Fruit fly (Drosophila melanogaster) whole organism, larva: Measurements from ENCODE around the gene Wnt4.

Source experiments
- noc ChIP-seq: fragments of 200-800 bp; sonication (Bioruptor generic); optimal IDR thresholded peaks from 3 replicates; lab custom pipeline; 2019; ENCODE audit warnings: missing biosample characterization, mild to moderate bottlenecking, missing genetic modification characterization, moderate library complexity

Wnt4 gene

DNA sequence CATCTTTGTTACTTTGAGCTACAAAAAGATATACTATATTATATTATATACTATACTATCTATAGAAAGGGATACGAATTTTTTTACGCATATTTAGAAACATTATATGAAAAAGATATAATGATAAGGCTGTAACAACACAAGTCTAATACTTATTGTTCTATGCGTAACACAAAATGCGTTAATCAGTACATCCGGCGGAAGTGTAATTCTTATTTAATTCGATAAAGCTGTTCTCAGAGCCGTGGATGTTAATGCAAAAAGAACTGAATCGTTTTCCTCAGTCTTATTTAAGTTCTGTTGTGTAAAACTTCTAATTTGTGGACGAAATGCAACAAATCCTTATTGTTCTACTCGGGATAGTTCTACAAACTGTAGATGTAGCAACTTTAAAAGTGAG lies 49.5 kb downstream of the Wnt4 start, which contains the start of gene CG43799:
TSS of gene CG43799 (plus strand) at position 301 of the 400 bp plus-strand sequence.
- no peak for TF ChIP-seq noc (tag; lab: Kevin White, UChicago)

DNA sequence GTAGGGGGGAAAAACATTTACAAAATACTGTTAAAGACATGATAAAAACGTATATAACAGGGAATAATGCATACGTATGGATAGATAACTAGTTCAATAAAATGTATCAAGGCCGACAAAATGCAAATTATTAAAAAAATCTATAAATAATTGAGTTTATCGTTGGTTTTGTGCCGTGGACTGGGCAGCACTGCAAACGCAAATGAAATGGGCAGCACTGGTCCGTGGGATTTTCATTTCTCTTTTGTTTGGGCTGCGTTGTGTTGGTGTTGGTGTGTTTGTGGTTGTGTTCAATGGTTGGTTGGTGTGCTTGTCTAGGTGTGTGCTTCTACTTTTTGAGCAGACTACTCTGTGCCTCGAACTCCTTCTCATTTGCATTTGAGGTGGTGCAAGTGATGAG lies 50.4 kb downstream of the Wnt4 start:
- TF ChIP-seq noc (tag; lab: Kevin White, UChicago), result no peak

DNA sequence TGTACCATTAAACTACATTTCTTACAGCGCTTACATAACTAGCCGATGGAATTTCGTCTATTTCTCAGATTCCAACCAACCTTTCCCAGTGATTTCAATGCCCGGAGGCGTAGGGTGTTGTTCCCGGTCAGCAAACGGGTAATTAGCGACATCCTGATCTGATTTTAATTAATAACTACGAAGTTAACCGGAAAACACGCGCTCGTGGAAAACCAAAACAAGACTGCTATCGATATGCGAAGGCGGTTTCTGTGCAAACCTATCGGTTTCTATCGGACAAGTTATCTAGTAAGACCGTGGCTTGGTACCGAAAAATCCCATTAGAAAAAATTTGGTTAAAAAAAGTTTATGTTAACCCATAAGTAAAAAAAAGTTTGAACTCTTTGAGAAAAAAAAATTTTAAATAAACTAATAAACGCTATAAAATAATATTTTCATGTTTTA lies 54.1 kb downstream of the Wnt4 start, which contains the start of gene mEFG1:
TSS of gene mEFG1 (minus strand) at position 253 of the 444 bp plus-strand sequence.
- TF ChIP-seq noc (tag; lab: Kevin White, UChicago), result no peak

DNA sequence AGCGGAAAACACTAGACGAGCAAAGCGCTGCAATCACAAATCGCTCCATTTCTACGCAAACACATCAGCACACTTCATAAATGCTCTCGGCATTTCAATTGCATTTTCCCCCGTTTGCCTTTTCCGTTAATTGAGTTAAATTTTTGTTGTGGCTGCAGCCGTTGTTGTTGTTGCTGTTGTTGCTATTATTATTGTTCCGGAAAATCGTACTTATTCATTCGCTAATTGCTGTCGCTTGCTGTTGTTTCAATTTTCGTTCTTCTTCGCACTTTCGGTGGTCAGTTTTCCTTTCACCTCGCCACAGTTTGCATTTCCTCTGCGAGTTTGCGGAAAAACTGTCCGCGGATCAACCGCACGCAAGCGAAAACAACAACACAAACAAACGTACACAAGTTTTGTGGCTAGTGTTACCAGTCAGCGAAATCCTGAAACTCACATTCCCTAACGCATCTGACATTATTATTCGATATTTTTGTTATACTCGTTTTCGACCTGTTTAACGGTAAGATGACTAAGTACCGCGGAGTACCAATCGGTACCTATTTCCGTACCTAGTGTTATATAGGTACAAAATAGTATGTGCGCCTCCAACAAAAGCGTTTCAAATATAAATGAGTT lies 57.2 kb downstream of the Wnt4 start, which contains the start of gene CG13784:
TSS of gene CG13784 (minus strand) at position 384 of the 618 bp plus-strand sequence.
- TF ChIP-seq noc (tag; lab: Kevin White, UChicago), result peak; percentile 20

DNA sequence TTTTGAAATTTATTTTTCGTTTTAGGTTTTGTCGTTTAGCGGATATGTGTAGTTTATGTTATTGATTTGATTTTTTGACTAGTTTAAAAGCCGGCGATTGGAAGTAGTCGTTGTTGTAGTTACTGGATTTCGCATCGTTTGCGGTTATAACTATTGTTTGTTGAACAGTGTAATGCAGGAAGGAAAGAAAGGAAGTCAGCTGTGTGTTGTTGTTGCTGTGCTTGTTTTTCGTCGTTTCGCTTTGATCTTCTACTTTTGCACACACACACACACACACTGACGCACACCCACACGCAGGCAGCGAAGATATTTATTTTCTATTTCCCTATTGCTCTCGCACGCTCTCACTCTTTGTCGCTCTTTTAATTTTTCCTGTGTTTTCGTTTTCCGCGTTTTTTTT lies 57.8 kb downstream of the Wnt4 start:
- no peak for TF ChIP-seq noc (tag; lab: Kevin White, UChicago)

DNA sequence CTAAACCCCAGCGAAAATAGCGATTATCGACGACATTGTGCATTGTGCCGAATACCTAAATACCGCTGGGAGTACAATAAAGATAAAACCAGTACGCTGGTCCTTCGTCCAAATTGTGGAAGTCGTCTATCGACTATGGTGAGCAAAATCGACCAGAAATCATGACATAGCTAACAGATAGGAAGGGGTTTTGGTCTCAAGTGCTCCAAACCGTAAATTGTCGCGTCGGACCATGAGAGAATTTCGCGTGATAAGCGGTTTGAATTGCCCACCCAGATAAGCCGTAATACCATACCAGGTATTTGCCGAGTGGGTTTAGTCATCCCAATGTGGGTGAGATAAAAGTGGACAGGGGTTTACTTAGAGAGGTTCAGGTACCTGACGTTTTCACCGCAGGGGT lies 59.0 kb downstream of the Wnt4 start:
- TF ChIP-seq noc (tag; lab: Kevin White, UChicago), result peak; percentile 4

DNA sequence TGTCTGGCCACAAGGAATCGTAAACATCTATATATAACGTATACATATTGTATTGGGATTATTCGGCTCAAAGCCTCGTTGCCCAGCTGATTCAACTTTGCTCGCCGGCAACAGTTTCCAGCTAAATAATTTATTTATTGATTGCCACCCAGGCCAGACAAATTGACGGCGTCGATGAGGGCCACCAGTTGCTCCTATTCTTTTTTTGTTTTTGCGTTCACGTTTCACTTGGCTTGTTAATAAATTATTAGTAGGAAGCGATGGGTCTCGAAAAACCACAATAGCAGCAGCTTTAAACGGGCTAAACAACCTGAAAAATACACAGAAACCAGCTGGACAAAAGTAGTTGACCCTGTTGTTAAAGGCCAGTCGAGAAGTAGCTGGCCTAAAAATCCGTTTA lies 59.9 kb downstream of the Wnt4 start:
- no peak for TF ChIP-seq noc (tag; lab: Kevin White, UChicago)

DNA sequence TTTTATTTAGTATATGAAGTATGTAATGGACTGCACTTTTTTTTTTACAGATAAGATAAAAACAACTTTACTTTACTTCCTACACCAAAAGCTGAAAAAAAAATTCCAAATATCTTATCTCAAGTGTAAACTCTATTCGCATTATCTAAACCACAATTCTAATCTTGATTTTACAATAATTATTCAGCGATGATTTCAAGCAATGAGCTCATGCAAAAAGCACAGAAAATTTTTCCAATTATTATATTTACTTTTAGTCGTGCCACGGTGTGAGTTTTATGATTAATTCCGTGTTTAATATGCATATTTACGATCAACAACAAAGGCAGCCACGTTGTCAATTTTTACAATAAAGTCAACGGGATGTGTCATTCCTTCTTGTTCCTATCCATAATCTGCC lies 60.7 kb downstream of the Wnt4 start:
- TF ChIP-seq noc (tag; lab: Kevin White, UChicago), result no peak

DNA sequence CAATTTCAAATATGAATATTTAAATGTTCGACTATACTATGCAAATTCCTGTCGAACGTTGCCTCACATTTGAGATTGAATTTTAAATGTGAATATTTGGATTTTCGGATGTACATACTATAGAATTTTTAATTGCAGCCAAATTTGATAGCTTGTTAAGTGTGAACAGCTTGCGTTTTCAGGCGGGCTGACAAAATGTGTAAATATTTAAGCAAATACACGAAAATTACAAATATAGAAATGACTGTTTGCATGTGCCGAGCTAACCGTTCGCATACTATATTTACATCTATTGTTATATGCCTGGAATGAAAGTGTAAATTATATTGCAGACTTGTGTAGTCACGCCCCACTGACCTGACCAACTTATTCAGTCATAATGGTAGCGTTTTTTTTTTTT lies 61.3 kb downstream of the Wnt4 start:
- TF ChIP-seq noc (tag; lab: Kevin White, UChicago), result no peak

DNA sequence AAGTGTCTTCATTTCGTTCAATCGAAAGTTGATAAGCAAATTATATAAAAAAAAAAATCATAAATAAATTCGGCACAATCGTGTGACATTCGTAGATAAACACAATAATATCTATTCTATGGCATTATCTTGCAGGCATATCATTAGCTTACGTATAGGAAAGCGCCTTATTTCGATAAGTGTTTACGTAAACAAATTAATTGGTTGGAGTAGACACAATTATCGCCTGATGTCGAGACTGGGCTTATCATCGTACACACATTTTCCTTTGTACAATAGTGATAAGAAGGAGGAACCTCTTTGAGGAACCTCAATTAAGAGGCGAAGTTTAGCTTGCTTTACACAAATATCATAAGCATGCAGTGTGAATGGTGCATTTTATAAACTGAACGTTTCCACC lies 62.1 kb downstream of the Wnt4 start:
- no peak for TF ChIP-seq noc (tag; lab: Kevin White, UChicago)

DNA sequence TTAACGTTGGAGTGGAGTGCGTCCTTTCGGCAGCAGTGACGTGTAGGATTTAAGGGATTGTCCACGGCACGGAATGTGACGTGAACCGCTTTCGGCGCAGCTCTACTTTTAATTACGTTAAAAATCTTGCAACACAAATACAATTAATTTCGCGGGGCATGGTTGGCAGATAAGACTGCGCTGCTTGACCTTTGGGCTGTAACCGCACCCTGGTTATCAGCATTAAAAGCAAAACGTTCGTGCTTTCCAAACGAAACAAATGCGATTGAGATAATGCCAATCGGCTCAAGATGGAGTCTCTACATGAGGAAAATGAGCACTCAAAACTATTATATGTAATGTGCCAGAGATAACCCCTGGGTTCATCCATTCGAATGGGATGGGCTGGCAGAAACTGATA lies 63.4 kb downstream of the Wnt4 start:
- no peak for TF ChIP-seq noc (tag; lab: Kevin White, UChicago)

DNA sequence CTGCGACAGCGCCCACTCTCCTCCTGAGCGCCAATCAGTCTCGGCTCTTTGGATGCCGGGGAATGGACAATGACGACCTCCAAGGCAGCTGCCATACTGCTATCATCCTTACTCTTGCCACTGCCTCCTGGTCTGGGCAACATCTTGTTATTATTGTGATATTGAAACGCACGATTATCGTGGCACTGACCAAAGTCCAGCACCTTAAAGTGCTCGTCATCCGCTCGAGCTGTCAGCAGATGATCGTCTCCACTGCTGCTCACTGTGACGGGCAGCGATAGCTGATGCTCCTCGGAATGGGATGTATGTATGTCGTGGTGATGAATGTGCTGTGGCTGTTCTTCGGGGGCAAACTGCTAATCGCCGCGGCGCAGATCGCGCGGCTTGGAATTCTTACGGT lies 69.3 kb downstream of the Wnt4 start:
- TF ChIP-seq noc (tag; lab: Kevin White, UChicago), result no peak
